Fruit fly (Drosophila melanogaster): ENCODE results near the gene Cpr35B.

Cpr35B gene

DNA sequence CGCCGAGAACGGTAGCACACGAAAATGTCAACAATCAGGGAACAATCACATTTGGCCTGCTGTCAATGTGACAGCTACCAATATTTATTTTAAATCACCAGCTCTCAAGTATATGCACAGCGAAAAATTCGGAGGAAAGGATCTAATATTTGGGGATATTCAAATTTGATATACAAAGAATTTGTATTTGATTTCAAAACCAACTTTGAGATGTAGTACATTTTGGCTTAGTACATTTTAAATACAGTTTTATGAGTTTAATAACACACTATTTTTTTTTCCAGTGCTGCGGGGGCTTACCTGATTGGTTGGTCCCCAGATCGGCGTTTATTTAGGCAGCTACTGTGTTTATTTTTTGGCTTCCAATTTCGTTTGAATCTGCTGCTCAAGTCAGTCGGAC is 36.1 kb upstream of the Cpr35B start (continued):
- TF ChIP-seq lz (GFP tag; optimal IDR thresholded peaks at IDR 0.05) (peak; percentile 83), CG6163 (GFP tag; IDR thresholded peaks at IDR 0.05) (peak; percentile 78), cyc (GFP tag; optimal IDR thresholded peaks at IDR 0.05) (peak; percentile 82), net (GFP tag; optimal IDR thresholded peaks at IDR 0.05) (peak; percentile 58), Eip78C (GFP tag) (peak; percentile 91), fd85E (GFP tag; optimal IDR thresholded peaks at IDR 0.05) (no peak), CG6808 (GFP tag; optimal IDR thresholded peaks at IDR 0.05) (peak; percentile 24), dac (GFP tag; optimal IDR thresholded peaks at IDR 0.05) (no peak), achi (GFP tag; optimal IDR thresholded peaks at IDR 0.05) (peak; percentile 57), CG3032 (tag; optimal IDR thresholded peaks at IDR 0.05) (peak; percentile 39), fd59A (GFP tag; optimal IDR thresholded peaks at IDR 0.05) (peak; percentile 40), CG10669 (GFP tag; optimal IDR thresholded peaks at IDR 0.05) (peak; percentile 3), CG34406 (GFP tag; optimal IDR thresholded peaks at IDR 0.05) (peak; percentile 68), Eip75B (GFP tag; optimal IDR thresholded peaks at IDR 0.05) (peak; percentile 62), topi (GFP tag; optimal IDR thresholded peaks at IDR 0.05) (peak; percentile 81), CG16779 (tag; optimal IDR thresholded peaks at IDR 0.05) (peak; percentile 10), OdsH (GFP tag; optimal IDR thresholded peaks at IDR 0.05) (peak; percentile 72), eg (GFP tag; IDR thresholded peaks at IDR 0.05) (peak; percentile 36; the same call in 1 of the 3 replicates), Eip93F (GFP tag; optimal IDR thresholded peaks at IDR 0.05) (peak; percentile 34), spab (GFP tag; optimal IDR thresholded peaks at IDR 0.05) (peak; percentile 19), CG11294 (GFP tag; IDR thresholded peaks at IDR 0.05) (0 out of 2 replicates have a peak, but pooled peaks have one; percentile 6), CG8632 (GFP tag; optimal IDR thresholded peaks at IDR 0.05) (peak; percentile 70), CG6854 (GFP tag; optimal IDR thresholded peaks at IDR 0.05) (no peak), CG31627 (GFP tag; optimal IDR thresholded peaks at IDR 0.05) (peak; percentile 86), pdm3 (GFP tag; optimal IDR thresholded peaks at IDR 0.05) (peak; percentile 78), Ets96B (tag; optimal IDR thresholded peaks at IDR 0.05) (peak; percentile 54), CG15336 (GFP tag; IDR thresholded peaks at IDR 0.05) (peak; percentile 39; the same call in 1 of the 2 replicates), fkh (GFP tag; optimal IDR thresholded peaks at IDR 0.05) (peak; percentile 94), CG11902 (GFP tag; optimal IDR thresholded peaks at IDR 0.05) (peak; percentile 56), Met (GFP tag; optimal IDR thresholded peaks at IDR 0.05) (peak; percentile 81), Sox14 (GFP tag; optimal IDR thresholded peaks at IDR 0.05) (peak; percentile 57), CG10631 (GFP tag; optimal IDR thresholded peaks at IDR 0.05) (peak; percentile 49)

- TF ChIP-seq CG31627 (GFP tag; optimal IDR thresholded peaks at IDR 0.05) (no peak), CG1621 (tag; optimal IDR thresholded peaks at IDR 0.05) (no peak), esn (GFP tag; optimal IDR thresholded peaks at IDR 0.05) (no peak), ss (GFP tag; optimal IDR thresholded peaks at IDR 0.05) (no peak), lz (GFP tag; optimal IDR thresholded peaks at IDR 0.05) (no peak), CG32006 (GFP tag; optimal IDR thresholded peaks at IDR 0.05) (no peak), Eip75B (GFP tag; optimal IDR thresholded peaks at IDR 0.05) (no peak), CG11294 (GFP tag; IDR thresholded peaks at IDR 0.05) (no peak), Hr39 (GFP tag; optimal IDR thresholded peaks at IDR 0.05) (no peak), achi (GFP tag; optimal IDR thresholded peaks at IDR 0.05) (no peak), cyc (GFP tag; optimal IDR thresholded peaks at IDR 0.05) (no peak), fkh (GFP tag; optimal IDR thresholded peaks at IDR 0.05) (no peak), dac (GFP tag; optimal IDR thresholded peaks at IDR 0.05) (no peak)
Measured at dm6 chr2L:14460029-14460363, 35.0 kb upstream of the Cpr35B start.

DNA sequence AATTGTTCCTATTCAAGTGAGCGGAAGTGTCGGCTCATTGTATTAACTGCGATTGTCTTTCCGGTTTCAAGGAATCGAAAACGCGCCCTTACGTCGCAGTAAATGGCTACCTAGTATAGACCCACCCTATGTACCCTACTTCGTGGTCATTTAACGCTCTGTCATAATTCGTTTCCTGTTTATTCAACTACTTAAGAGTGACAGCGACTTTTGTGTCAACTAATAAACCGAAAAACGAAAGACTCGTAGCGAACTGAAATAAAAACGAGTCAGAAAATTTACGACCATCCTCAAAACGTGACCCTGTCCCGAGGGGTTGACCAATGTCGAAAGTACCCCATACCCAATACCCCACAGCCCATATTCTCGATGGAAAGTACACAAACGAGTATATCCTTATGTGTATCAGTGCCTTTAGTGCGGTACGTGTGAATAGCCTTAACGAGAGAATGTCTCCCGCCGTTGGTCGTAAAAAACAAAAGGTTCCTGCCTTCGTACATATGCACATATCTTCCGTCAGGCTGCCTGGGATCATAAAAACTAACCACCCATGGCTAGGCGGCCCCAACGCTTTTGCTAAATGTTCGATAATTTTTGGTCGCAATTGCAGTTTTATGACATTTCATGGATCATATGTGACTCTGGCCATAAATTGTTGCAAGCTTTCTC is 34.5 kb upstream of the Cpr35B start:
- TF ChIP-seq salr (GFP tag; optimal IDR thresholded peaks at IDR 0.05) (no peak), Sox14 (GFP tag; optimal IDR thresholded peaks at IDR 0.05) (no peak), net (GFP tag; optimal IDR thresholded peaks at IDR 0.05) (no peak), CG16779 (tag; optimal IDR thresholded peaks at IDR 0.05) (no peak), CG9139 (GFP tag; optimal IDR thresholded peaks at IDR 0.05) (no peak), OdsH (GFP tag; optimal IDR thresholded peaks at IDR 0.05) (no peak), dsx (GFP tag; optimal IDR thresholded peaks at IDR 0.05; ENCODE audit: poor library complexity, severe bottlenecking) (no peak), CG31627 (GFP tag; optimal IDR thresholded peaks at IDR 0.05) (no peak), Hr39 (GFP tag; optimal IDR thresholded peaks at IDR 0.05) (no peak), fd85E (GFP tag; optimal IDR thresholded peaks at IDR 0.05) (no peak), CG34406 (GFP tag; optimal IDR thresholded peaks at IDR 0.05) (no peak), CG6163 (GFP tag; IDR thresholded peaks at IDR 0.05) (no peak), cyc (GFP tag; optimal IDR thresholded peaks at IDR 0.05) (no peak)

Data from whole organism, prepupa.